Worm (Caenorhabditis elegans) whole organism, L4 larva: Measurements from ENCODE around the gene spp-2.

Source experiments
- D1046.2 ChIP-seq: fragments of 200-800 bp; sonication (Bioruptor generic); IDR thresholded peaks from 2 replicates; pipeline ENCODE4 v1.3.6; 2022; ENCODE audit warnings: missing genetic modification characterization, missing compliant biosample characterization
- F26F4.8 ChIP-seq: fragments of 200-800 bp; sonication (Bioruptor generic); conservative IDR thresholded peaks from 2 replicates; pipeline ENCODE4 v1.3.6; 2022; ENCODE audit warnings: missing genetic modification characterization, missing compliant biosample characterization
- F37D6.2 ChIP-seq: sonication (generic microtip); optimal IDR thresholded peaks from 2 replicates; lab custom pipeline; 2016; ENCODE audit warnings: mild to moderate bottlenecking, missing genetic modification characterization, missing compliant biosample characterization
- R02D3.7 ChIP-seq: fragments of 150-350 bp; sonication (generic microtip); optimal IDR thresholded peaks from 3 replicates; lab custom pipeline; 2014; ENCODE audit warnings: missing biosample characterization, missing genetic modification characterization
- T20F7.1 ChIP-seq: fragments of 200-800 bp; sonication (Bioruptor generic); optimal IDR thresholded peaks from 2 replicates; lab custom pipeline; 2018; ENCODE audit warnings: mild to moderate bottlenecking, missing genetic modification characterization, missing compliant biosample characterization
- Y105C5A.15 ChIP-seq: fragments of 200-800 bp; sonication (Bioruptor generic); IDR thresholded peaks from 2 replicates; pipeline ENCODE4 v1.3.6; 2022; ENCODE audit warnings: missing genetic modification characterization, missing compliant biosample characterization
- Y48G9A.11 ChIP-seq: fragments of 200-800 bp; sonication (Bioruptor generic); IDR thresholded peaks from 2 replicates; pipeline ENCODE4 v1.3.6; 2022; ENCODE audit warnings: missing genetic modification reagents, missing genetic modification characterization, missing compliant biosample characterization
- Y5F2A.4 ChIP-seq: fragments of 200-800 bp; sonication (Bioruptor generic); optimal IDR thresholded peaks from 2 replicates; lab custom pipeline; 2018; ENCODE audit warnings: mild to moderate bottlenecking, missing genetic modification characterization, missing compliant biosample characterization
- ama-1 ChIP-seq: fragments of 150-350 bp; optimal IDR thresholded peaks from 2 replicates; lab custom pipeline; 2014; ENCODE audit warnings: inconsistent platforms, mixed read lengths
- attf-4 ChIP-seq: sonication (generic microtip); optimal IDR thresholded peaks from 3 replicates; lab custom pipeline; 2017; ENCODE audit warnings: missing biosample characterization, missing genetic modification characterization
- ceh-32 ChIP-seq: sonication (generic microtip); optimal IDR thresholded peaks from 2 replicates; lab custom pipeline; 2016; ENCODE audit warnings: mild to moderate bottlenecking, missing genetic modification characterization, missing compliant biosample characterization; ENCODE audit not compliant: poor library complexity
- cey-2 ChIP-seq: sonication (generic microtip); optimal IDR thresholded peaks from 3 replicates; lab custom pipeline; 2017; ENCODE audit warnings: missing genetic modification characterization, mild to moderate bottlenecking, missing compliant biosample characterization, antibody characterized with exemption, borderline replicate concordance; ENCODE audit not compliant: insufficient read depth
- ctbp-1 ChIP-seq: fragments of 200-800 bp; sonication (Bioruptor generic); IDR thresholded peaks from 2 replicates; pipeline ENCODE4 v1.3.6; 2022; ENCODE audit warnings: missing genetic modification reagents, missing genetic modification characterization, missing compliant biosample characterization
- dmd-6 ChIP-seq: fragments of 200-800 bp; sonication (Bioruptor generic); IDR thresholded peaks from 2 replicates; pipeline ENCODE4 v1.3.6; 2022; ENCODE audit warnings: missing genetic modification reagents, missing genetic modification characterization, missing compliant biosample characterization
- dmd-9 ChIP-seq: fragments of 200-800 bp; sonication (Bioruptor generic); IDR thresholded peaks from 2 replicates; pipeline ENCODE4 v1.3.6; 2022; ENCODE audit warnings: missing genetic modification reagents, missing genetic modification characterization, missing compliant biosample characterization
- dpl-1 ChIP-seq: fragments of 150-350 bp; optimal IDR thresholded peaks from 2 replicates; lab custom pipeline; 2014; ENCODE audit warnings: missing biosample characterization, missing genetic modification reagents, missing genetic modification characterization
- fkh-10 ChIP-seq: fragments of 150-350 bp; optimal IDR thresholded peaks from 2 replicates; lab custom pipeline; 2014; ENCODE audit warnings: missing biosample characterization, missing genetic modification reagents, missing genetic modification characterization
- hlh-11 ChIP-seq: fragments of 200-800 bp; sonication (Bioruptor generic); optimal IDR thresholded peaks from 2 replicates; lab custom pipeline; 2018; ENCODE audit warnings: mild to moderate bottlenecking, missing genetic modification characterization, missing compliant biosample characterization
- hlh-30 ChIP-seq: sonication (generic microtip); optimal IDR thresholded peaks from 2 replicates; lab custom pipeline; 2017; ENCODE audit warnings: antibody characterized with exemption, mild to moderate bottlenecking, missing genetic modification characterization, missing compliant biosample characterization; ENCODE audit not compliant: insufficient read depth
- hmg-1.1 ChIP-seq: fragments of 200-800 bp; sonication (Bioruptor generic); IDR thresholded peaks from 2 replicates; pipeline ENCODE4 v1.3.6; 2022; ENCODE audit warnings: missing genetic modification reagents, missing genetic modification characterization, missing compliant biosample characterization
- lin-1 ChIP-seq: fragments of 200-800 bp; sonication (Bioruptor generic); IDR thresholded peaks from 2 replicates; pipeline ENCODE4 v1.3.6; 2022; ENCODE audit warnings: missing genetic modification reagents, missing genetic modification characterization, missing compliant biosample characterization
- lin-15B ChIP-seq: fragments of 150-350 bp; sonication (generic microtip); optimal IDR thresholded peaks from 3 replicates; lab custom pipeline; 2014; ENCODE audit warnings: missing biosample characterization, missing genetic modification characterization
- lin-38 ChIP-seq: fragments of 200-800 bp; sonication (Bioruptor generic); IDR thresholded peaks from 2 replicates; pipeline ENCODE4 v1.3.6; 2022; ENCODE audit warnings: missing genetic modification reagents, missing genetic modification characterization, missing compliant biosample characterization
- lin-39 ChIP-seq: fragments of 150-350 bp; optimal IDR thresholded peaks from 2 replicates; lab custom pipeline; 2014; ENCODE audit warnings: missing biosample characterization, missing genetic modification reagents, missing genetic modification characterization
- madf-5 ChIP-seq, 2 experiments: fragments of 200-800 bp; sonication (Bioruptor generic); IDR thresholded peaks; 2 replicates each; pipeline ENCODE4 v1.3.6; 2022; ENCODE audit warnings: missing compliant biosample characterization in 2 of 2, missing genetic modification characterization in 2 of 2
- madf-9 ChIP-seq: fragments of 200-800 bp; sonication (Bioruptor generic); conservative IDR thresholded peaks from 2 replicates; pipeline ENCODE4 v1.3.6; 2022; ENCODE audit warnings: missing genetic modification reagents, missing genetic modification characterization, missing compliant biosample characterization
- mep-1 ChIP-seq: fragments of 150-350 bp; sonication (generic microtip); optimal IDR thresholded peaks from 3 replicates; lab custom pipeline; 2014; ENCODE audit warnings: missing biosample characterization, missing genetic modification characterization
- mxl-2 ChIP-seq: fragments of 200-800 bp; sonication (Bioruptor generic); conservative IDR thresholded peaks from 2 replicates; pipeline ENCODE4 v1.3.6; 2022; ENCODE audit warnings: missing genetic modification reagents, missing genetic modification characterization, missing compliant biosample characterization
- nhr-10 ChIP-seq: fragments of 150-350 bp; optimal IDR thresholded peaks from 2 replicates; lab custom pipeline; 2014; ENCODE audit warnings: missing biosample characterization, missing genetic modification characterization
- nhr-102 ChIP-seq: sonication (generic microtip); optimal IDR thresholded peaks from 2 replicates; lab custom pipeline; 2016; ENCODE audit warnings: mild to moderate bottlenecking, missing genetic modification characterization, moderate library complexity, missing compliant biosample characterization
- nhr-237 ChIP-seq: sonication (generic microtip); optimal IDR thresholded peaks from 2 replicates; lab custom pipeline; 2017; ENCODE audit warnings: missing biosample characterization, missing genetic modification characterization
- nhr-25 ChIP-seq: sonication (generic microtip); optimal IDR thresholded peaks from 2 replicates; lab custom pipeline; 2017; ENCODE audit warnings: missing genetic modification characterization, mild to moderate bottlenecking, missing compliant biosample characterization, antibody characterized with exemption, moderate library complexity, borderline replicate concordance; ENCODE audit not compliant: insufficient read depth
- nhr-28 ChIP-seq: fragments of 150-350 bp; optimal IDR thresholded peaks from 2 replicates; lab custom pipeline; 2014; ENCODE audit warnings: missing biosample characterization, missing genetic modification characterization
- nhr-41 ChIP-seq: fragments of 200-800 bp; sonication (Bioruptor generic); IDR thresholded peaks from 2 replicates; pipeline ENCODE4 v1.3.6; 2022; ENCODE audit warnings: missing genetic modification reagents, missing genetic modification characterization, missing compliant biosample characterization
- nhr-48 ChIP-seq: sonication (generic microtip); optimal IDR thresholded peaks from 2 replicates; lab custom pipeline; 2016; ENCODE audit warnings: mild to moderate bottlenecking, missing genetic modification characterization, missing compliant biosample characterization
- nhr-77 ChIP-seq: fragments of 150-350 bp; optimal IDR thresholded peaks from 2 replicates; lab custom pipeline; 2014; ENCODE audit warnings: missing biosample characterization, missing genetic modification characterization
- pha-4 ChIP-seq, 2 experiments: fragments of 150-350 bp in 1 of 2; fragments of 200-800 bp in 1 of 2; sonication (Bioruptor generic) in 1 of 2; IDR thresholded peaks in 1 of 2; optimal IDR thresholded peaks in 1 of 2; 2 replicates each; pipeline versions ENCODE4 v1.3.6 to Lab custom; 2014 to 2022; ENCODE audit warnings: missing genetic modification characterization in 2 of 2, missing genetic modification reagents in 2 of 2, missing biosample characterization in 1 of 2, missing compliant biosample characterization in 1 of 2
- php-3 ChIP-seq: fragments of 200-800 bp; sonication (Bioruptor generic); IDR thresholded peaks from 2 replicates; pipeline ENCODE4 v1.3.6; 2022; ENCODE audit warnings: missing genetic modification reagents, missing genetic modification characterization, missing compliant biosample characterization
- pqm-1 ChIP-seq: sonication (generic microtip); optimal IDR thresholded peaks from 2 replicates; lab custom pipeline; 2017; ENCODE audit warnings: missing biosample characterization, missing genetic modification characterization
- saeg-2 ChIP-seq: fragments of 200-800 bp; sonication (Bioruptor generic); IDR thresholded peaks from 2 replicates; pipeline ENCODE4 v1.3.6; 2022; ENCODE audit warnings: missing genetic modification reagents, missing genetic modification characterization, missing compliant biosample characterization
- snpc-1.2 ChIP-seq: fragments of 200-800 bp; sonication (Bioruptor generic); IDR thresholded peaks from 2 replicates; pipeline ENCODE4 v1.3.6; 2022; ENCODE audit warnings: missing genetic modification reagents, missing genetic modification characterization, missing compliant biosample characterization
- snpc-4 ChIP-seq: fragments of 150-350 bp; optimal IDR thresholded peaks from 2 replicates; lab custom pipeline; 2014; ENCODE audit warnings: missing biosample characterization, missing genetic modification characterization
- unc-130 ChIP-seq: sonication (generic microtip); optimal IDR thresholded peaks from 2 replicates; lab custom pipeline; 2016; ENCODE audit warnings: missing genetic modification reagents, missing genetic modification characterization, missing compliant biosample characterization
- unc-62 ChIP-seq, 3 experiments: fragments of 150-350 bp in 1 of 3; sonication (generic microtip); optimal IDR thresholded peaks in 2 of 3; peaks in 1 of 3; 1 replicate in 1 of 3; 2 replicates in 2 of 3; lab custom pipeline; 2014 to 2017; ENCODE audit warnings: missing biosample characterization in 3 of 3, missing genetic modification characterization in 3 of 3, missing genetic modification reagents in 3 of 3, missing genotype in 1 of 3
- zip-11 ChIP-seq: fragments of 200-800 bp; sonication (Bioruptor generic); IDR thresholded peaks from 2 replicates; pipeline ENCODE4 v1.3.6; 2022; ENCODE audit warnings: missing genetic modification characterization, missing compliant biosample characterization

Gene spp-2

ce11 chrX:7334302-7334724, 17.7 kb upstream of the spp-2 start, which contains the start of gene epg-7 (continued):
- TF ChIP-seq unc-62 (GFP tag; optimal IDR thresholded peaks at IDR 0.05 in 1 of 2; lab: Kevin White, UChicago) (peak in 1 of 2 experiments; percentile 100), unc-62 (tag; optimal IDR thresholded peaks at IDR 0.05; lab: Kevin White, UChicago) (no peak), dmd-6 (GFP tag; lab: Robert Waterston, UW) (peak; percentile 93), cey-2 (no peak), madf-5 (GFP tag; IDR thresholded peaks at IDR 0.05; lab: Robert Waterston, UW) (0 out of 4 replicates have a peak, but pooled peaks of 1 of the 2 experiments have one; percentile 59), hmg-1.1 (GFP tag; lab: Robert Waterston, UW) (peak; percentile 95), snpc-4 (tag; lab: Kevin White, UChicago) (no peak), lin-1 (GFP tag; lab: Robert Waterston, UW) (peak; percentile 86), nhr-102 (tag; lab: Kevin White, UChicago) (peak; percentile 84), zip-11 (GFP tag; lab: Robert Waterston, UW) (no peak), R02D3.7 (tag; lab: Kevin White, UChicago) (no peak), ceh-32 (tag; lab: Kevin White, UChicago) (peak; percentile 63), pha-4 (GFP tag; IDR thresholded peaks at IDR 0.05; lab: Robert Waterston, UW) (peak; percentile 88), pha-4 (tag; optimal IDR thresholded peaks at IDR 0.05; lab: Kevin White, UChicago) (no peak), lin-15B (tag; lab: Kevin White, UChicago) (no peak), pqm-1 (tag; lab: Kevin White, UChicago) (no peak), nhr-10 (tag; lab: Kevin White, UChicago) (peak; percentile 37), mxl-2 (GFP tag; lab: Robert Waterston, UW) (peak; percentile 72), nhr-28 (tag; lab: Kevin White, UChicago) (peak; percentile 91), php-3 (peak; percentile 69), madf-9 (GFP tag; lab: Robert Waterston, UW) (peak; percentile 67), mep-1 (tag; lab: Kevin White, UChicago) (peak; percentile 96), nhr-48 (peak; percentile 88), unc-130 (GFP tag; lab: Kevin White, UChicago) (no peak), dpl-1 (GFP tag; lab: Kevin White, UChicago) (peak; percentile 75), Y48G9A.11 (no peak), T20F7.1 (GFP tag; lab: Kevin White, UChicago) (no peak), ctbp-1 (GFP tag; lab: Robert Waterston, UW) (peak; percentile 95), hlh-11 (tag; lab: Kevin White, UChicago) (peak; percentile 97), F26F4.8 (GFP tag; lab: Robert Waterston, UW) (no peak), nhr-237 (tag; lab: Kevin White, UChicago) (no peak)
- TF ChIP-seq, all 104 proteins: peak for 65

- TF ChIP-seq unc-130 (GFP tag; lab: Kevin White, UChicago) (no peak), nhr-25 (tag; lab: Kevin White, UChicago) (peak; percentile 1)
- TF ChIP-seq, all 104 proteins: peak for 1
Measured at ce11 chrX:7330685-7331196, 14.1 kb upstream of the spp-2 start, which contains the start of gene ttr-30. Gene ttr-30, plus strand, starts transcription at chrX:7330949.

- no peak for TF ChIP-seq D1046.2 (GFP tag; lab: Robert Waterston, UW)
- TF ChIP-seq Y105C5A.15 (GFP tag; lab: Robert Waterston, UW) = no peak
- no peak for TF ChIP-seq nhr-77 (tag; lab: Kevin White, UChicago)
- no peak for TF ChIP-seq saeg-2 (GFP tag; lab: Robert Waterston, UW)
- TF ChIP-seq dmd-9 (GFP tag; lab: Robert Waterston, UW) = no peak
- TF ChIP-seq nhr-25 (tag; lab: Kevin White, UChicago) = no peak
- TF ChIP-seq R02D3.7 (tag; lab: Kevin White, UChicago) = no peak
- TF ChIP-seq snpc-1.2 (GFP tag; lab: Robert Waterston, UW) = no peak
- TF ChIP-seq hlh-30 (tag; lab: Kevin White, UChicago) = peak; percentile 58
- no peak for TF ChIP-seq nhr-41 (GFP tag; lab: Robert Waterston, UW)
- TF ChIP-seq unc-130 (GFP tag; lab: Kevin White, UChicago) = no peak
- TF ChIP-seq Y5F2A.4 (GFP tag; lab: Kevin White, UChicago) = no peak
- no peak for TF ChIP-seq lin-38 (GFP tag; lab: Robert Waterston, UW)
- no peak for TF ChIP-seq fkh-10
- TF ChIP-seq nhr-48 = no peak
- TF ChIP-seq ama-1 (lab: Kevin White, UChicago) = peak; percentile 4
- no peak for TF ChIP-seq lin-39
- TF ChIP-seq nhr-28 (tag; lab: Kevin White, UChicago) = peak; percentile 5
- no peak for TF ChIP-seq F37D6.2 (tag; lab: Kevin White, UChicago)
- TF ChIP-seq unc-62 (GFP tag; optimal IDR thresholded peaks at IDR 0.05 in 1 of 2; lab: Kevin White, UChicago) = no peak
- no peak for TF ChIP-seq unc-62 (tag; optimal IDR thresholded peaks at IDR 0.05; lab: Kevin White, UChicago)
- TF ChIP-seq attf-4 (tag; lab: Kevin White, UChicago) = no peak
Measured at ce11 chrX:7329601-7330000, 13.0 kb upstream of the spp-2 start, which contains the start of gene ttr-59. Gene ttr-59, plus strand, starts transcription at chrX:7329818.
